Worm (Caenorhabditis elegans) whole organism, young adult: Measurements from ENCODE around the gene nhr-116.

Experiments used
- B0261.1 ChIP-seq: sonication (generic microtip); optimal IDR thresholded peaks from 2 replicates; lab custom pipeline; 2016; ENCODE audit warnings: mild to moderate bottlenecking, missing genetic modification characterization, moderate library complexity, missing compliant biosample characterization
- C17E4.6 ChIP-seq: fragments of 200-800 bp; sonication (Bioruptor generic); IDR thresholded peaks from 2 replicates; pipeline ENCODE4 v1.3.6; 2022; ENCODE audit warnings: missing genetic modification reagents, missing genetic modification characterization, missing compliant biosample characterization
- F37B4.10 ChIP-seq: fragments of 200-800 bp; sonication (Bioruptor generic); IDR thresholded peaks from 2 replicates; pipeline ENCODE4 v1.3.6; 2022; ENCODE audit warnings: missing genetic modification characterization, missing compliant biosample characterization
- F57A8.1 ChIP-seq: fragments of 200-800 bp; sonication (Bioruptor generic); optimal IDR thresholded peaks from 2 replicates; lab custom pipeline; 2018; ENCODE audit warnings: mild to moderate bottlenecking, missing genetic modification characterization, moderate library complexity, missing compliant biosample characterization
- K11D2.4 ChIP-seq: fragments of 200-800 bp; sonication (Bioruptor generic); IDR thresholded peaks from 2 replicates; pipeline ENCODE4 v1.3.6; 2022; ENCODE audit warnings: missing genetic modification reagents, missing genetic modification characterization, missing compliant biosample characterization
- Y53F4B.3 ChIP-seq: fragments of 200-800 bp; sonication (Bioruptor generic); IDR thresholded peaks from 2 replicates; pipeline ENCODE4 v1.3.6; 2022; ENCODE audit warnings: missing genetic modification reagents, missing genetic modification characterization, missing compliant biosample characterization
- Y79H2A.3 ChIP-seq: fragments of 200-800 bp; sonication (Bioruptor generic); conservative IDR thresholded peaks from 2 replicates; pipeline ENCODE4 v1.3.6; 2022; ENCODE audit warnings: missing genetic modification reagents, missing genetic modification characterization, missing compliant biosample characterization
- akir-1 ChIP-seq: fragments of 200-800 bp; sonication (Bioruptor generic); optimal IDR thresholded peaks from 2 replicates; lab custom pipeline; 2018; ENCODE audit warnings: mild to moderate bottlenecking, missing genetic modification characterization, moderate library complexity, missing compliant biosample characterization
- ama-1 ChIP-seq, 3 experiments: fragments of 150-350 bp in 1 of 3; sonication (generic microtip) in 2 of 3; optimal IDR thresholded peaks; 2 replicates each; lab custom pipeline; 2014 to 2018; ENCODE audit warnings: missing biosample characterization in 2 of 3, missing genetic modification characterization in 2 of 3, missing genetic modification reagents in 2 of 3
- aptf-2 ChIP-seq: fragments of 200-800 bp; sonication (Bioruptor generic); conservative IDR thresholded peaks from 2 replicates; pipeline ENCODE4 v1.3.6; 2022; ENCODE audit warnings: missing genetic modification reagents, missing genetic modification characterization, missing compliant biosample characterization
- attf-5 ChIP-seq: fragments of 200-800 bp; sonication (Bioruptor generic); optimal IDR thresholded peaks from 2 replicates; lab custom pipeline; 2018; ENCODE audit warnings: mild to moderate bottlenecking, missing genetic modification characterization, missing compliant biosample characterization
- cebp-1 ChIP-seq, 2 experiments: fragments of 200-800 bp in 1 of 2; sonication (Bioruptor generic) in 1 of 2; sonication (generic microtip) in 1 of 2; IDR thresholded peaks in 1 of 2; optimal IDR thresholded peaks in 1 of 2; 2 replicates each; pipeline versions ENCODE4 v1.3.6 to Lab custom; 2017 to 2022; ENCODE audit warnings: missing compliant biosample characterization in 2 of 2, missing genetic modification characterization in 2 of 2, mild to moderate bottlenecking in 1 of 2, missing genetic modification reagents in 1 of 2, moderate library complexity in 1 of 2
- ceh-91 ChIP-seq: fragments of 200-800 bp; sonication (Bioruptor generic); IDR thresholded peaks from 2 replicates; pipeline ENCODE4 v1.3.6; 2022; ENCODE audit warnings: missing genetic modification reagents, missing genetic modification characterization, missing compliant biosample characterization
- chd-7 ChIP-seq: sonication (generic microtip); optimal IDR thresholded peaks from 2 replicates; lab custom pipeline; 2016; ENCODE audit warnings: mild to moderate bottlenecking, missing genetic modification characterization, moderate library complexity, missing compliant biosample characterization
- dpff-1 ChIP-seq: sonication (generic microtip); optimal IDR thresholded peaks from 2 replicates; lab custom pipeline; 2017; ENCODE audit warnings: mild to moderate bottlenecking, missing genetic modification characterization, missing compliant biosample characterization
- dpl-1 ChIP-seq: fragments of 150-350 bp; optimal IDR thresholded peaks from 2 replicates; lab custom pipeline; 2014; ENCODE audit warnings: missing biosample characterization, missing genetic modification reagents, missing genetic modification characterization
- fkh-3 ChIP-seq: sonication (generic microtip); optimal IDR thresholded peaks from 2 replicates; lab custom pipeline; 2016; ENCODE audit warnings: mild to moderate bottlenecking, missing genetic modification characterization, missing compliant biosample characterization
- hlh-12 ChIP-seq: sonication (generic microtip); optimal IDR thresholded peaks from 2 replicates; lab custom pipeline; 2016; ENCODE audit warnings: missing genetic modification characterization, missing compliant biosample characterization
- hrde-1 ChIP-seq: sonication (generic microtip); optimal IDR thresholded peaks from 2 replicates; lab custom pipeline; 2016; ENCODE audit warnings: missing genetic modification characterization, mild to moderate bottlenecking, missing compliant biosample characterization, moderate library complexity, missing genotype, missing genetic modification reagents, borderline replicate concordance
- hsf-1 ChIP-seq: fragments of 200-800 bp; sonication (Bioruptor generic); IDR thresholded peaks from 2 replicates; pipeline ENCODE4 v1.3.6; 2022; ENCODE audit warnings: missing genetic modification reagents, missing genetic modification characterization, missing compliant biosample characterization
- let-607 ChIP-seq, 2 experiments: fragments of 200-800 bp in 1 of 2; sonication (Bioruptor generic) in 1 of 2; sonication (generic microtip) in 1 of 2; optimal IDR thresholded peaks; 2 replicates each; lab custom pipeline; 2016 to 2018; ENCODE audit warnings: mild to moderate bottlenecking in 2 of 2, missing compliant biosample characterization in 2 of 2, missing genetic modification characterization in 2 of 2, moderate library complexity in 2 of 2, missing genotype in 1 of 2
- lir-1 ChIP-seq: fragments of 200-800 bp; sonication (Bioruptor generic); conservative IDR thresholded peaks from 2 replicates; pipeline ENCODE4 v1.3.6; 2022; ENCODE audit warnings: missing genetic modification reagents, missing genetic modification characterization, missing compliant biosample characterization
- madf-10 ChIP-seq: sonication (generic microtip); optimal IDR thresholded peaks from 2 replicates; lab custom pipeline; 2016; ENCODE audit warnings: mild to moderate bottlenecking, missing genetic modification characterization, missing compliant biosample characterization
- madf-8 ChIP-seq: fragments of 200-800 bp; sonication (Bioruptor generic); conservative IDR thresholded peaks from 2 replicates; pipeline ENCODE4 v1.3.6; 2022; ENCODE audit warnings: missing genetic modification reagents, missing genetic modification characterization, missing compliant biosample characterization
- mcd-1 ChIP-seq: fragments of 200-800 bp; sonication (Bioruptor generic); IDR thresholded peaks from 2 replicates; pipeline ENCODE4 v1.3.6; 2022; ENCODE audit warnings: missing genetic modification reagents, missing genetic modification characterization, missing compliant biosample characterization
- nhr-120 ChIP-seq: fragments of 200-800 bp; sonication (Bioruptor generic); IDR thresholded peaks from 2 replicates; pipeline ENCODE4 v1.3.6; 2022; ENCODE audit warnings: missing genetic modification characterization, missing compliant biosample characterization
- sea-2 ChIP-seq: fragments of 200-800 bp; sonication (Bioruptor generic); IDR thresholded peaks from 2 replicates; pipeline ENCODE4 v1.3.6; 2022; ENCODE audit warnings: missing genetic modification characterization, missing compliant biosample characterization
- snpc-1.1 ChIP-seq: sonication (generic microtip); optimal IDR thresholded peaks from 2 replicates; lab custom pipeline; 2017; ENCODE audit warnings: missing genetic modification characterization, mild to moderate bottlenecking, missing compliant biosample characterization, antibody characterized with exemption, moderate library complexity, missing genotype, missing genetic modification reagents; ENCODE audit not compliant: insufficient read depth
- snpc-1.3 ChIP-seq: sonication (generic microtip); optimal IDR thresholded peaks from 2 replicates; lab custom pipeline; 2017; ENCODE audit warnings: missing genetic modification characterization, mild to moderate bottlenecking, missing compliant biosample characterization, antibody characterized with exemption, moderate library complexity, missing genotype, missing genetic modification reagents; ENCODE audit not compliant: insufficient read depth
- snpc-3.4 ChIP-seq: sonication (generic microtip); optimal IDR thresholded peaks from 2 replicates; lab custom pipeline; 2017; ENCODE audit warnings: missing genetic modification characterization, mild to moderate bottlenecking, missing compliant biosample characterization, antibody characterized with exemption, moderate library complexity, missing genotype, missing genetic modification reagents
- tbx-9 ChIP-seq: sonication (generic microtip); optimal IDR thresholded peaks from 2 replicates; lab custom pipeline; 2016; ENCODE audit warnings: borderline replicate concordance, missing genetic modification characterization, inconsistent platforms, missing compliant biosample characterization
- unc-62 ChIP-seq: fragments of 150-350 bp; optimal IDR thresholded peaks from 2 replicates; lab custom pipeline; 2014; ENCODE audit warnings: missing biosample characterization, missing genetic modification reagents, missing genetic modification characterization

Gene nhr-116

ce11 chrV:16873642-16874041 lies 38.4 kb upstream of the nhr-116 start, which contains the start of gene srw-23:
Gene srw-23 (plus strand): TSS chrV:16873942.
- TF ChIP-seq fkh-3 (tag; lab: Kevin White, UChicago) (no peak), snpc-1.3 (no peak), tbx-9 (no peak), dpff-1 (tag; lab: Kevin White, UChicago) (no peak), dpl-1 (GFP tag; lab: Kevin White, UChicago) (no peak), hrde-1 (tag; lab: Kevin White, UChicago) (no peak)

ce11 chrV:16874966-16875365 lies 37.1 kb upstream of the nhr-116 start, which contains the start of gene F49A5.10:
Gene F49A5.10 (plus strand): TSS chrV:16875266.
- no peak for TF ChIP-seq F57A8.1
- no peak for TF ChIP-seq Y53F4B.3 (GFP tag; lab: Robert Waterston, UW)
- no peak for TF ChIP-seq Y79H2A.3 (GFP tag; lab: Robert Waterston, UW)
- no peak for TF ChIP-seq ama-1 (optimal IDR thresholded peaks at IDR 0.05; lab: Kevin White, UChicago)
- no peak for TF ChIP-seq ama-1 (GFP tag; optimal IDR thresholded peaks at IDR 0.05; lab: Kevin White, UChicago)
- TF ChIP-seq aptf-2 (GFP tag; lab: Robert Waterston, UW), result no peak
- no peak for TF ChIP-seq madf-10 (tag; lab: Kevin White, UChicago)
- no peak for TF ChIP-seq F37B4.10 (GFP tag; lab: Robert Waterston, UW)
- TF ChIP-seq lir-1 (GFP tag; lab: Robert Waterston, UW), result no peak
- TF ChIP-seq, all 124 proteins: peak for 0

- peak; percentile 92 for TF ChIP-seq hsf-1 (GFP tag; lab: Robert Waterston, UW)
These were observed 35.0 kb upstream of the nhr-116 start for ce11 chrV:16877081-16877480.

- TF ChIP-seq mcd-1 (no peak), snpc-3.4 (tag; lab: Kevin White, UChicago) (no peak), chd-7 (tag; lab: Kevin White, UChicago) (no peak)
These were observed 32.5 kb upstream of the nhr-116 start for ce11 chrV:16879532-16879931.

ce11 chrV:16880054-16880453 lies 32.0 kb upstream of the nhr-116 start, which contains the start of gene F09C6.3:
Gene F09C6.3 (minus strand): TSS chrV:16880154.
- TF ChIP-seq B0261.1 (tag; lab: Kevin White, UChicago), result no peak
- TF ChIP-seq unc-62 (GFP tag; lab: Kevin White, UChicago), result no peak
- no peak for TF ChIP-seq snpc-1.1 (tag; lab: Kevin White, UChicago)
- no peak for TF ChIP-seq C17E4.6 (GFP tag; lab: Robert Waterston, UW)
- TF ChIP-seq dpl-1 (GFP tag; lab: Kevin White, UChicago), result no peak
- TF ChIP-seq cebp-1 (GFP tag; IDR thresholded peaks at IDR 0.05; lab: Robert Waterston, UW), result no peak
- TF ChIP-seq cebp-1 (tag; optimal IDR thresholded peaks at IDR 0.05; lab: Kevin White, UChicago), result no peak
- no peak for TF ChIP-seq attf-5
- no peak for TF ChIP-seq ceh-91 (GFP tag; lab: Robert Waterston, UW)
- no peak for TF ChIP-seq ama-1 (optimal IDR thresholded peaks at IDR 0.05; lab: Kevin White, UChicago)
- no peak for TF ChIP-seq ama-1 (GFP tag; optimal IDR thresholded peaks at IDR 0.05; lab: Kevin White, UChicago)
- TF ChIP-seq tbx-9, result no peak
- TF ChIP-seq K11D2.4 (GFP tag; lab: Robert Waterston, UW), result no peak
- TF ChIP-seq hlh-12 (tag; lab: Kevin White, UChicago), result no peak
- TF ChIP-seq nhr-120 (GFP tag; lab: Robert Waterston, UW), result no peak
- no peak for TF ChIP-seq sea-2 (GFP tag; lab: Robert Waterston, UW)
- no peak for TF ChIP-seq akir-1 (GFP tag; lab: Kevin White, UChicago)
- TF ChIP-seq madf-8 (GFP tag; lab: Robert Waterston, UW), result no peak
- TF ChIP-seq let-607 (tag; optimal IDR thresholded peaks at IDR 0.05; lab: Kevin White, UChicago), result no peak
